Worm (Caenorhabditis elegans) whole organism, L3 larva: ENCODE data around the gene F41E7.6.

Source experiments
- nhr-77 ChIP-seq: fragments of 150-350 bp; optimal IDR thresholded peaks from 2 replicates; lab custom pipeline; 2014; ENCODE audit warnings: missing biosample characterization, missing genetic modification characterization
- pqm-1 ChIP-seq: fragments of 150-350 bp; optimal IDR thresholded peaks from 2 replicates; lab custom pipeline; 2017; ENCODE audit warnings: missing biosample characterization, missing genetic modification characterization, inconsistent platforms

DNA sequence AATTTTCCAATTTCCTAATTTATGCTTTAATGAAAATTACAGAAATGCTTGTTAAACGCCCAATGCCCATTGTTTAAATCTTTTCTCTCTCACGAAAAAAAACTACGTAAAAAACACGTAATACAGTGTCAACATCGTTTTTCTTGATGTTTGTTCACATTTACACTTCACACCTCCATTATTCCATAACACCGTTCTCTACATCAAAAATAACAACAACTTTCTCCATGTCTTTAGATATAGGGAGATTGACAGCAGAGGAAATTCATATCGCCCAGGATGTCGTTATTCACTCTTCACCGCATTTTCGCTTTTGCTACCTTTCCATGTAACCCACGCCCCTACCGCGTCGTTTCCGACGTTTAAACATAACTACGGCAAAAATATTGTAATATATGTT, 47.8 kb upstream of the F41E7.6 start, which contains the start of gene efhc-1:
- TF ChIP-seq pqm-1 (tag; lab: Kevin White, UChicago) (no peak), nhr-77 (tag; lab: Kevin White, UChicago) (no peak)
